Fruit fly (Drosophila melanogaster): Measurements from ENCODE around the gene T48.

The T48 gene

dm6 chr3R:26870494-26870893, 11.0 kb upstream of the T48 start:
- TF ChIP-seq Pif1B (GFP tag; optimal IDR thresholded peaks at IDR 0.05) (no peak), fd96Ca (GFP tag; IDR thresholded peaks at IDR 0.05) (0 out of 3 replicates have a peak, but pooled peaks have one; percentile 11)

dm6 chr3R:26871061-26871460, 10.5 kb upstream of the T48 start:
- TF ChIP-seq CG4496 (GFP tag; IDR thresholded peaks at IDR 0.05) (no peak), Snoo (tag; optimal IDR thresholded peaks at IDR 0.05) (no peak), CG12605 (GFP tag; IDR thresholded peaks at IDR 0.05) (no peak), CG10348 (GFP tag; IDR thresholded peaks at IDR 0.05) (no peak), CG9948 (tag; optimal IDR thresholded peaks at IDR 0.05) (no peak), CG32121 (GFP tag; IDR thresholded peaks at IDR 0.05) (no peak), gl (tag; optimal IDR thresholded peaks at IDR 0.05) (no peak), D1 (tag; optimal IDR thresholded peaks at IDR 0.05) (no peak), CG17806 (tag; optimal IDR thresholded peaks at IDR 0.05) (no peak), fd96Ca (GFP tag; IDR thresholded peaks at IDR 0.05) (no peak), rn (GFP tag; IDR thresholded peaks at IDR 0.05) (no peak), CG8159 (tag; optimal IDR thresholded peaks at IDR 0.05) (no peak), CG13204 (GFP tag; optimal IDR thresholded peaks at IDR 0.05) (no peak)

- TF ChIP-seq CG12605 (GFP tag; IDR thresholded peaks at IDR 0.05) (no peak), CG13204 (GFP tag; optimal IDR thresholded peaks at IDR 0.05) (no peak), fd96Ca (GFP tag; IDR thresholded peaks at IDR 0.05) (no peak; the same call in 2 of the 3 replicates), CG8301 (tag; optimal IDR thresholded peaks at IDR 0.05) (no peak), Ets98B (GFP tag; IDR thresholded peaks at IDR 0.05) (no peak), CG4496 (GFP tag; IDR thresholded peaks at IDR 0.05) (no peak), CG15710 (tag; optimal IDR thresholded peaks at IDR 0.05) (no peak), CG32121 (GFP tag; IDR thresholded peaks at IDR 0.05) (no peak), CG34367 (tag; optimal IDR thresholded peaks at IDR 0.05) (no peak), Pif1A (GFP tag; optimal IDR thresholded peaks at IDR 0.05) (no peak), Pif1B (GFP tag; optimal IDR thresholded peaks at IDR 0.05) (no peak), CG9948 (tag; optimal IDR thresholded peaks at IDR 0.05) (no peak), CG14655 (GFP tag; optimal IDR thresholded peaks at IDR 0.05) (no peak), CG17806 (tag; optimal IDR thresholded peaks at IDR 0.05) (no peak), EcR (GFP tag; optimal IDR thresholded peaks at IDR 0.05) (no peak), CG8159 (tag; optimal IDR thresholded peaks at IDR 0.05) (no peak), gl (tag; optimal IDR thresholded peaks at IDR 0.05) (no peak)
These were observed 9.7 kb upstream of the T48 start, which contains the start of gene SPARC for dm6 chr3R:26871852-26872251. TSS of gene SPARC (minus strand) at chr3R:26871995.

dm6 chr3R:26875544-26876027, 5.9 kb upstream of the T48 start, which contains the start of gene Rb97D:
TSS of gene Rb97D (minus strand) at chr3R:26875742.
- TF ChIP-seq Pif1B (GFP tag; optimal IDR thresholded peaks at IDR 0.05), result no peak
- TF ChIP-seq CG4496 (GFP tag; IDR thresholded peaks at IDR 0.05), result peak; percentile 84; the same call in 2 of the 3 replicates
- TF ChIP-seq CG12605 (GFP tag; IDR thresholded peaks at IDR 0.05), result peak; percentile 37; the same call in 1 of the 2 replicates
- TF ChIP-seq CG17806 (tag; optimal IDR thresholded peaks at IDR 0.05), result peak; percentile 34
- no peak for TF ChIP-seq EcR (GFP tag; optimal IDR thresholded peaks at IDR 0.05)
- peak; percentile 53 for TF ChIP-seq CG8159 (tag; optimal IDR thresholded peaks at IDR 0.05)
- no peak for TF ChIP-seq Pif1A (GFP tag; optimal IDR thresholded peaks at IDR 0.05)
- peak; percentile 52 for TF ChIP-seq CG8301 (tag; optimal IDR thresholded peaks at IDR 0.05)
- peak; percentile 33 for TF ChIP-seq CG34367 (tag; optimal IDR thresholded peaks at IDR 0.05)
- no peak for TF ChIP-seq CG13204 (GFP tag; optimal IDR thresholded peaks at IDR 0.05)
- no peak for TF ChIP-seq gl (tag; optimal IDR thresholded peaks at IDR 0.05)
- peak; percentile 72; the same call in 2 of the 3 replicates for TF ChIP-seq fd96Ca (GFP tag; IDR thresholded peaks at IDR 0.05)
- peak; percentile 38; the same call in 1 of the 2 replicates for TF ChIP-seq CG32121 (GFP tag; IDR thresholded peaks at IDR 0.05)
- no peak for TF ChIP-seq CG14655 (GFP tag; optimal IDR thresholded peaks at IDR 0.05)
- peak; percentile 63 for TF ChIP-seq Ets98B (GFP tag; IDR thresholded peaks at IDR 0.05)
- TF ChIP-seq D1 (tag; optimal IDR thresholded peaks at IDR 0.05), result no peak
- no peak for TF ChIP-seq CG10348 (GFP tag; IDR thresholded peaks at IDR 0.05)
- TF ChIP-seq CG15710 (tag; optimal IDR thresholded peaks at IDR 0.05), result peak; percentile 60
- peak; percentile 30 for TF ChIP-seq CG9948 (tag; optimal IDR thresholded peaks at IDR 0.05)
- no peak for TF ChIP-seq rn (GFP tag; IDR thresholded peaks at IDR 0.05)
- TF ChIP-seq Snoo (tag; optimal IDR thresholded peaks at IDR 0.05), result peak; percentile 59

- TF ChIP-seq EcR (GFP tag; optimal IDR thresholded peaks at IDR 0.05), result no peak
- TF ChIP-seq CG4496 (GFP tag; IDR thresholded peaks at IDR 0.05), result no peak
- TF ChIP-seq gl (tag; optimal IDR thresholded peaks at IDR 0.05), result no peak
- no peak for TF ChIP-seq Pif1B (GFP tag; optimal IDR thresholded peaks at IDR 0.05)
- no peak for TF ChIP-seq fd96Ca (GFP tag; IDR thresholded peaks at IDR 0.05)
- no peak for TF ChIP-seq rn (GFP tag; IDR thresholded peaks at IDR 0.05)
- TF ChIP-seq CG9948 (tag; optimal IDR thresholded peaks at IDR 0.05), result no peak
- no peak for TF ChIP-seq CG14655 (GFP tag; optimal IDR thresholded peaks at IDR 0.05)
- no peak for TF ChIP-seq CG12605 (GFP tag; IDR thresholded peaks at IDR 0.05)
- no peak for TF ChIP-seq CG17806 (tag; optimal IDR thresholded peaks at IDR 0.05)
- TF ChIP-seq CG15710 (tag; optimal IDR thresholded peaks at IDR 0.05), result no peak
- TF ChIP-seq CG13204 (GFP tag; optimal IDR thresholded peaks at IDR 0.05), result no peak
- no peak for TF ChIP-seq CG10348 (GFP tag; IDR thresholded peaks at IDR 0.05)
- TF ChIP-seq CG34367 (tag; optimal IDR thresholded peaks at IDR 0.05), result no peak
- TF ChIP-seq CG8159 (tag; optimal IDR thresholded peaks at IDR 0.05), result no peak
These were observed 5.1 kb upstream of the T48 start, which contains the start of gene CG5500 for dm6 chr3R:26876432-26876831. TSS of gene CG5500 (plus strand) at chr3R:26876630.

- TF ChIP-seq CG9948 (tag; optimal IDR thresholded peaks at IDR 0.05) (no peak), CG8301 (tag; optimal IDR thresholded peaks at IDR 0.05) (no peak), rn (GFP tag; IDR thresholded peaks at IDR 0.05) (no peak), EcR (GFP tag; optimal IDR thresholded peaks at IDR 0.05) (no peak), Snoo (tag; optimal IDR thresholded peaks at IDR 0.05) (no peak), CG4496 (GFP tag; IDR thresholded peaks at IDR 0.05) (no peak), CG17806 (tag; optimal IDR thresholded peaks at IDR 0.05) (no peak), CG8159 (tag; optimal IDR thresholded peaks at IDR 0.05) (no peak), Pif1B (GFP tag; optimal IDR thresholded peaks at IDR 0.05) (no peak), CG14655 (GFP tag; optimal IDR thresholded peaks at IDR 0.05) (no peak), CG10348 (GFP tag; IDR thresholded peaks at IDR 0.05) (no peak), CG15710 (tag; optimal IDR thresholded peaks at IDR 0.05) (no peak), Ets98B (GFP tag; IDR thresholded peaks at IDR 0.05) (no peak), fd96Ca (GFP tag; IDR thresholded peaks at IDR 0.05) (no peak), CG13204 (GFP tag; optimal IDR thresholded peaks at IDR 0.05) (no peak), CG12605 (GFP tag; IDR thresholded peaks at IDR 0.05) (no peak), CG32121 (GFP tag; IDR thresholded peaks at IDR 0.05) (no peak), Pif1A (GFP tag; optimal IDR thresholded peaks at IDR 0.05) (no peak), D1 (tag; optimal IDR thresholded peaks at IDR 0.05) (no peak), CG34367 (tag; optimal IDR thresholded peaks at IDR 0.05) (no peak)
These were observed 4.7 kb upstream of the T48 start for dm6 chr3R:26876851-26877250.
